Fruit fly (Drosophila melanogaster) whole organism, embryonic: ENCODE data around the gene Hez.

ENCODE experiments used
- CG10565 ChIP-seq: fragments of 200-800 bp; sonication (Bioruptor generic); optimal IDR thresholded peaks from 3 replicates; lab custom pipeline; 2016; ENCODE audit warnings: missing biosample characterization, mild to moderate bottlenecking, missing genetic modification characterization
- CG11695 ChIP-seq: fragments of 200-800 bp; sonication (Bioruptor generic); IDR thresholded peaks from 3 replicates; pipeline ENCODE4 v1.3.6; 2022; ENCODE audit warnings: missing biosample characterization, missing genetic modification characterization
- CG12219 ChIP-seq: fragments of 200-800 bp; sonication (Bioruptor generic); optimal IDR thresholded peaks from 3 replicates; lab custom pipeline; 2018; ENCODE audit warnings: missing biosample characterization, mild to moderate bottlenecking, missing genetic modification characterization
- CG13296 ChIP-seq: fragments of 200-800 bp; sonication (Bioruptor generic); optimal IDR thresholded peaks from 3 replicates; lab custom pipeline; 2018; ENCODE audit warnings: missing biosample characterization, mild to moderate bottlenecking, missing genetic modification characterization
- CG13894 ChIP-seq: fragments of 200-800 bp; sonication (Bioruptor generic); optimal IDR thresholded peaks from 3 replicates; lab custom pipeline; 2018; ENCODE audit warnings: missing biosample characterization, mild to moderate bottlenecking, missing genetic modification characterization, moderate library complexity
- CG14710 ChIP-seq: fragments of 200-800 bp; sonication (Bioruptor generic); optimal IDR thresholded peaks from 3 replicates; lab custom pipeline; 2019; ENCODE audit warnings: missing biosample characterization, mild to moderate bottlenecking, missing genetic modification characterization, moderate library complexity
- CG17802 ChIP-seq: fragments of 200-800 bp; sonication (Bioruptor generic); optimal IDR thresholded peaks from 2 replicates; lab custom pipeline; 2018; ENCODE audit warnings: missing biosample characterization, mild to moderate bottlenecking, missing genetic modification characterization, moderate library complexity
- CG18599 ChIP-seq: fragments of 200-800 bp; sonication (Bioruptor generic); optimal IDR thresholded peaks from 3 replicates; lab custom pipeline; 2017; ENCODE audit warnings: missing biosample characterization, missing genetic modification characterization, mild to moderate bottlenecking, moderate library complexity, missing genetic modification reagents
- CG3163 ChIP-seq: fragments of 200-800 bp; sonication (Bioruptor generic); optimal IDR thresholded peaks from 3 replicates; lab custom pipeline; 2016; ENCODE audit warnings: missing biosample characterization, missing genetic modification characterization
- CG32532 ChIP-seq: fragments of 200-800 bp; sonication (Bioruptor generic); IDR thresholded peaks from 2 replicates; pipeline ENCODE4 v1.3.6; 2022; ENCODE audit warnings: missing biosample characterization, missing genetic modification characterization
- CG33213 ChIP-seq: fragments of 200-800 bp; sonication (Bioruptor generic); optimal IDR thresholded peaks from 3 replicates; lab custom pipeline; 2016; ENCODE audit warnings: missing biosample characterization, missing genetic modification characterization
- CG4360 ChIP-seq: fragments of 200-800 bp; sonication (Bioruptor generic); IDR thresholded peaks from 2 replicates; pipeline ENCODE4 v1.3.6; 2022; ENCODE audit warnings: missing biosample characterization, missing genetic modification characterization
- CG4854 ChIP-seq: fragments of 200-800 bp; sonication (Bioruptor generic); optimal IDR thresholded peaks from 2 replicates; lab custom pipeline; 2016; ENCODE audit warnings: missing biosample characterization, missing genetic modification characterization, inconsistent platforms
- CG6854 ChIP-seq: fragments of 200-800 bp; sonication (Bioruptor generic); optimal IDR thresholded peaks from 3 replicates; lab custom pipeline; 2017; ENCODE audit warnings: missing biosample characterization, mild to moderate bottlenecking, missing genetic modification characterization
- CG7963 ChIP-seq: fragments of 200-800 bp; sonication (Bioruptor generic); IDR thresholded peaks from 3 replicates; pipeline ENCODE4 v1.3.6; 2022; ENCODE audit warnings: missing biosample characterization, missing genetic modification characterization; ENCODE audit not compliant: partially characterized antibody
- CG9437 ChIP-seq: fragments of 200-800 bp; sonication (Bioruptor generic); optimal IDR thresholded peaks from 2 replicates; lab custom pipeline; 2018; ENCODE audit warnings: missing biosample characterization, mild to moderate bottlenecking, missing genetic modification characterization
- CG9817 ChIP-seq: fragments of 200-800 bp; sonication (Bioruptor generic); optimal IDR thresholded peaks from 2 replicates; lab custom pipeline; 2018; ENCODE audit warnings: missing biosample characterization, mild to moderate bottlenecking, missing genetic modification characterization, moderate library complexity
- Dbx ChIP-seq: fragments of 200-800 bp; sonication (Bioruptor generic); IDR thresholded peaks from 3 replicates; pipeline ENCODE4 v1.3.6; 2022; ENCODE audit warnings: missing biosample characterization, missing genetic modification characterization
- Doc3 ChIP-seq: fragments of 200-800 bp; sonication (Bioruptor generic); IDR thresholded peaks from 3 replicates; pipeline ENCODE4 v1.3.6; 2022; ENCODE audit warnings: missing biosample characterization, missing genetic modification characterization; ENCODE audit not compliant: partially characterized antibody
- GATAe ChIP-seq: fragments of 200-800 bp; sonication (Bioruptor generic); conservative IDR thresholded peaks from 2 replicates; pipeline ENCODE4 v1.3.6; 2022; ENCODE audit warnings: missing biosample characterization, missing genetic modification characterization
- HLHmδ ChIP-seq: fragments of 200-800 bp; sonication (Bioruptor generic); optimal IDR thresholded peaks from 2 replicates; lab custom pipeline; 2018; ENCODE audit warnings: missing biosample characterization, mild to moderate bottlenecking, missing genetic modification characterization, moderate library complexity
- Hmx ChIP-seq: fragments of 200-800 bp; sonication (Bioruptor generic); optimal IDR thresholded peaks from 2 replicates; lab custom pipeline; 2016; ENCODE audit warnings: missing biosample characterization, missing genetic modification characterization
- MTF-1 ChIP-seq: fragments of 200-800 bp; sonication (Bioruptor generic); optimal IDR thresholded peaks from 2 replicates; lab custom pipeline; 2018; ENCODE audit warnings: missing biosample characterization, mild to moderate bottlenecking, missing genetic modification characterization, borderline replicate concordance
- Myb ChIP-seq: fragments of 200-800 bp; sonication (Bioruptor generic); optimal IDR thresholded peaks from 2 replicates; lab custom pipeline; 2016; ENCODE audit warnings: missing biosample characterization, missing genetic modification characterization
- Oli ChIP-seq: fragments of 200-800 bp; sonication (Bioruptor generic); optimal IDR thresholded peaks from 2 replicates; lab custom pipeline; 2018; ENCODE audit warnings: missing biosample characterization, mild to moderate bottlenecking, missing genetic modification characterization, moderate library complexity
- Opbp ChIP-seq: fragments of 200-800 bp; sonication (Bioruptor generic); IDR thresholded peaks from 3 replicates; pipeline ENCODE4 v1.3.6; 2022; ENCODE audit warnings: missing biosample characterization, missing genetic modification characterization; ENCODE audit not compliant: partially characterized antibody
- Rfx ChIP-seq: fragments of 200-800 bp; sonication (Bioruptor generic); IDR thresholded peaks from 2 replicates; pipeline ENCODE4 v1.3.6; 2022; ENCODE audit warnings: missing biosample characterization, missing genetic modification characterization
- Xrp1 ChIP-seq: fragments of 200-800 bp; sonication (Bioruptor generic); IDR thresholded peaks from 2 replicates; pipeline ENCODE4 v1.3.6; 2022; ENCODE audit warnings: missing biosample characterization, missing genetic modification characterization
- abd-A ChIP-seq: fragments of 200-800 bp; sonication (Bioruptor generic); optimal IDR thresholded peaks from 3 replicates; lab custom pipeline; 2019; ENCODE audit warnings: missing biosample characterization, mild to moderate bottlenecking, missing genetic modification characterization, moderate library complexity
- al ChIP-seq: fragments of 200-800 bp; sonication (Bioruptor generic); IDR thresholded peaks from 2 replicates; pipeline ENCODE4 v1.3.6; 2022; ENCODE audit warnings: missing biosample characterization, missing genetic modification characterization
- amos ChIP-seq: fragments of 200-800 bp; sonication (Bioruptor generic); IDR thresholded peaks from 2 replicates; pipeline ENCODE4 v1.3.6; 2022; ENCODE audit warnings: missing biosample characterization, missing genetic modification characterization; ENCODE audit not compliant: partially characterized antibody
- az2 ChIP-seq: fragments of 200-800 bp; sonication (Bioruptor generic); optimal IDR thresholded peaks from 3 replicates; lab custom pipeline; 2016; ENCODE audit warnings: missing biosample characterization, missing genetic modification characterization
- bigmax ChIP-seq: fragments of 200-800 bp; sonication (Bioruptor generic); optimal IDR thresholded peaks from 2 replicates; lab custom pipeline; 2018; ENCODE audit warnings: missing biosample characterization, mild to moderate bottlenecking, missing genetic modification characterization
- bowl ChIP-seq: fragments of 200-800 bp; sonication (Bioruptor generic); IDR thresholded peaks from 2 replicates; pipeline ENCODE4 v1.3.6; 2022; ENCODE audit warnings: missing biosample characterization, missing genetic modification characterization
- dysf ChIP-seq: fragments of 200-800 bp; sonication (Bioruptor generic); IDR thresholded peaks from 3 replicates; pipeline ENCODE4 v1.3.6; 2022; ENCODE audit warnings: missing biosample characterization, missing genetic modification characterization
- fru ChIP-seq: fragments of >200 bp; optimal IDR thresholded peaks from 2 replicates; lab custom pipeline; 2017
- jing ChIP-seq: fragments of 200-800 bp; sonication (Bioruptor generic); optimal IDR thresholded peaks from 2 replicates; lab custom pipeline; 2018; ENCODE audit warnings: missing biosample characterization, mild to moderate bottlenecking, missing genetic modification characterization
- kni ChIP-seq: fragments of 200-800 bp; sonication (Bioruptor generic); optimal IDR thresholded peaks from 3 replicates; lab custom pipeline; 2017; ENCODE audit warnings: mild to moderate bottlenecking, missing biosample characterization, missing genetic modification reagents, missing genetic modification characterization
- knrl ChIP-seq: fragments of 200-800 bp; sonication (Bioruptor generic); IDR thresholded peaks from 3 replicates; pipeline ENCODE4 v1.3.6; 2022; ENCODE audit warnings: missing biosample characterization, missing genetic modification characterization; ENCODE audit not compliant: partially characterized antibody
- nom ChIP-seq: fragments of 200-800 bp; sonication (Bioruptor generic); optimal IDR thresholded peaks from 2 replicates; lab custom pipeline; 2017; ENCODE audit warnings: missing biosample characterization, missing genetic modification characterization, mild to moderate bottlenecking, moderate library complexity, missing genetic modification reagents
- row ChIP-seq: fragments of 200-800 bp; sonication (Bioruptor generic); IDR thresholded peaks from 3 replicates; pipeline ENCODE4 v1.3.6; 2022; ENCODE audit warnings: missing biosample characterization, missing genetic modification characterization
- sisA ChIP-seq: fragments of 200-800 bp; sonication (Bioruptor generic); IDR thresholded peaks from 2 replicates; pipeline ENCODE4 v1.3.6; 2022; ENCODE audit warnings: missing biosample characterization, missing genetic modification characterization
- slou ChIP-seq: fragments of 200-800 bp; sonication (Bioruptor generic); optimal IDR thresholded peaks from 3 replicates; lab custom pipeline; 2016; ENCODE audit warnings: missing biosample characterization, missing genetic modification characterization
- sr ChIP-seq: fragments of 200-800 bp; sonication (Bioruptor generic); IDR thresholded peaks from 3 replicates; pipeline ENCODE4 v1.3.6; 2022; ENCODE audit warnings: missing biosample characterization, missing genetic modification characterization
- stwl ChIP-seq: fragments of 200-800 bp; sonication (Bioruptor generic); optimal IDR thresholded peaks from 3 replicates; lab custom pipeline; 2018; ENCODE audit warnings: missing biosample characterization, mild to moderate bottlenecking, missing genetic modification characterization, moderate library complexity
- tin ChIP-seq: fragments of 200-800 bp; sonication (Bioruptor generic); optimal IDR thresholded peaks from 3 replicates; lab custom pipeline; 2016; ENCODE audit warnings: missing biosample characterization, missing genetic modification characterization
- vfl ChIP-seq: fragments of 200-800 bp; sonication (Bioruptor generic); optimal IDR thresholded peaks from 2 replicates; lab custom pipeline; 2016; ENCODE audit warnings: missing biosample characterization, missing genetic modification characterization
- wor ChIP-seq: fragments of 200-800 bp; sonication (Bioruptor generic); IDR thresholded peaks from 2 replicates; pipeline ENCODE4 v1.3.6; 2022; ENCODE audit warnings: missing biosample characterization, missing genetic modification characterization

Hez gene

dm6 chr3L:9854583-9855519, 39.7 kb downstream of the Hez start, which contains the start of gene RasGAP1 (continued):
- TF ChIP-seq Opbp (GFP tag; lab: Robert Waterston, UW): peak; percentile 55; the same call in 2 of the 3 replicates
- TF ChIP-seq Oli (tag; lab: Kevin White, UChicago): no peak
- TF ChIP-seq abd-A (tag; lab: Kevin White, UChicago): no peak
- no peak for TF ChIP-seq bigmax
- TF ChIP-seq MTF-1: peak; percentile 13
- no peak for TF ChIP-seq jing (GFP tag; lab: Kevin White, UChicago)
- TF ChIP-seq knrl (GFP tag; lab: Robert Waterston, UW): peak; percentile 51; the same call in 1 of the 3 replicates
- peak; percentile 46 for TF ChIP-seq amos (GFP tag; lab: Robert Waterston, UW)
- TF ChIP-seq sisA: no peak
- TF ChIP-seq CG4854: no peak
- TF ChIP-seq CG13296 (GFP tag; lab: Kevin White, UChicago): no peak
- peak; percentile 47 for TF ChIP-seq HLHmδ (GFP tag; lab: Kevin White, UChicago)
- TF ChIP-seq CG14710 (tag; lab: Kevin White, UChicago): no peak
- peak; percentile 88 for TF ChIP-seq CG4360 (GFP tag; lab: Robert Waterston, UW)
- no peak for TF ChIP-seq Dbx (GFP tag; lab: Robert Waterston, UW)
- TF ChIP-seq sr: 0 out of 3 replicates have a peak, but pooled peaks have one; percentile 16
- 0 out of 2 replicates have a peak, but pooled peaks have one; percentile 12 for TF ChIP-seq Rfx (GFP tag; lab: Robert Waterston, UW)
- peak; percentile 11 for TF ChIP-seq CG17802 (tag; lab: Kevin White, UChicago)
- TF ChIP-seq CG7963 (GFP tag; lab: Robert Waterston, UW): 0 out of 3 replicates have a peak, but pooled peaks have one; percentile 33
- TF ChIP-seq CG9437 (GFP tag; lab: Kevin White, UChicago): peak; percentile 2
- TF ChIP-seq CG9817 (tag; lab: Kevin White, UChicago): peak; percentile 9
- no peak for TF ChIP-seq CG33213 (GFP tag; lab: Kevin White, UChicago)
- TF ChIP-seq CG3163 (GFP tag; lab: Kevin White, UChicago): no peak
- no peak for TF ChIP-seq al (GFP tag; lab: Robert Waterston, UW)
- TF ChIP-seq nom (GFP tag; lab: Kevin White, UChicago): no peak
- TF ChIP-seq bowl (GFP tag; lab: Robert Waterston, UW): no peak
- no peak for TF ChIP-seq CG6854 (GFP tag; lab: Kevin White, UChicago)
- TF ChIP-seq CG11695 (GFP tag; lab: Robert Waterston, UW): no peak
- no peak for TF ChIP-seq CG32532 (GFP tag; lab: Robert Waterston, UW)
- TF ChIP-seq CG18599: no peak
- TF ChIP-seq Myb (GFP tag; lab: Kevin White, UChicago): peak; percentile 9
- no peak for TF ChIP-seq kni
- no peak for TF ChIP-seq tin (GFP tag; lab: Kevin White, UChicago)
- no peak for TF ChIP-seq fru (lab: Kevin White, UChicago)
- no peak for TF ChIP-seq Hmx
- TF ChIP-seq GATAe (GFP tag; lab: Robert Waterston, UW): no peak
- TF ChIP-seq dysf (GFP tag; lab: Robert Waterston, UW): no peak
- TF ChIP-seq Doc3 (GFP tag; lab: Robert Waterston, UW): 0 out of 3 replicates have a peak, but pooled peaks have one; percentile 44
- TF ChIP-seq CG12219 (GFP tag; lab: Kevin White, UChicago): peak; percentile 18
- TF ChIP-seq wor (GFP tag; lab: Robert Waterston, UW): no peak
- TF ChIP-seq vfl (GFP tag; lab: Kevin White, UChicago): no peak
- peak; percentile 43 for TF ChIP-seq stwl
- no peak for TF ChIP-seq CG10565 (GFP tag; lab: Kevin White, UChicago)
- peak; percentile 11 for TF ChIP-seq CG13894 (tag; lab: Kevin White, UChicago)
- peak; percentile 11; the same call in 2 of the 3 replicates for TF ChIP-seq row (GFP tag; lab: Robert Waterston, UW)
- no peak for TF ChIP-seq Xrp1
- no peak for TF ChIP-seq az2 (GFP tag; lab: Kevin White, UChicago)
- TF ChIP-seq slou (GFP tag; lab: Kevin White, UChicago): no peak
